Fruit fly (Drosophila melanogaster): ENCODE results near the gene SdicA.

SdicA gene

dm6 chrX:20159679-20160140 lies 42.0 kb downstream of the SdicA start, which contains the start of gene Rab35:
Gene Rab35 (minus strand): TSS chrX:20159872.
- TF ChIP-seq usp (GFP tag; optimal IDR thresholded peaks at IDR 0.05) (no peak), EcR (GFP tag; optimal IDR thresholded peaks at IDR 0.05) (no peak), psq (optimal IDR thresholded peaks at IDR 0.05) (no peak), pan (optimal IDR thresholded peaks at IDR 0.05) (no peak), CG8478 (optimal IDR thresholded peaks at IDR 0.05) (no peak), Dll (optimal IDR thresholded peaks at IDR 0.05) (no peak)

- no peak for TF ChIP-seq EcR (GFP tag; optimal IDR thresholded peaks at IDR 0.05)
- peak; percentile 90 for TF ChIP-seq CG8478 (optimal IDR thresholded peaks at IDR 0.05)
- no peak for TF ChIP-seq usp (GFP tag; optimal IDR thresholded peaks at IDR 0.05)
- TF ChIP-seq psq (optimal IDR thresholded peaks at IDR 0.05): no peak
- TF ChIP-seq Dll (optimal IDR thresholded peaks at IDR 0.05): peak; percentile 67
- no peak for TF ChIP-seq pan (optimal IDR thresholded peaks at IDR 0.05)
These were observed 42.8 kb downstream of the SdicA start for dm6 chrX:20158943-20159385.

DNA sequence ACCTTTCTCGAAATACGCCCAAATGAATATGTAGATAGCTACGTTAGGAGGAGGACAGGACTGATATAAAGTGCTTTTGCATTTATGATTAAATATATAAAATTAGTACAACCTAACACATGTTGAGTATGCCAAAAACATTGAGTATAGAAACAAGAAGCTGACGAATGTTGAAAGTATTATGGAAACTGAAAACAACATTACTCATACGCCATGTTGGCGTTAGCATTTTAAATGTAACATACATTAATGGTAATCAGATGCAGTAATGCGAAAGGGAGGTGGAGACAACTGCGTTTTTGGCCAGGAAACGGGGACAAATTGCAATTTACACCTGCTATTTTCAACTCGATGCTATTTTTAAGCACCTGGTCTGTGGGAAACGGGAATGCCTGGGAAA lies 43.2 kb downstream of the SdicA start:
- TF ChIP-seq usp (GFP tag; optimal IDR thresholded peaks at IDR 0.05) (no peak), EcR (GFP tag; optimal IDR thresholded peaks at IDR 0.05) (no peak), pan (optimal IDR thresholded peaks at IDR 0.05) (no peak), Dll (optimal IDR thresholded peaks at IDR 0.05) (no peak), CG8478 (optimal IDR thresholded peaks at IDR 0.05) (no peak), psq (optimal IDR thresholded peaks at IDR 0.05) (no peak)

- TF ChIP-seq CG8478 (optimal IDR thresholded peaks at IDR 0.05) (no peak), pan (optimal IDR thresholded peaks at IDR 0.05) (no peak), EcR (GFP tag; optimal IDR thresholded peaks at IDR 0.05) (no peak), usp (GFP tag; optimal IDR thresholded peaks at IDR 0.05) (no peak), psq (optimal IDR thresholded peaks at IDR 0.05) (no peak), Dll (optimal IDR thresholded peaks at IDR 0.05) (no peak)
These were observed 45.8 kb downstream of the SdicA start for dm6 chrX:20155947-20156346.

DNA sequence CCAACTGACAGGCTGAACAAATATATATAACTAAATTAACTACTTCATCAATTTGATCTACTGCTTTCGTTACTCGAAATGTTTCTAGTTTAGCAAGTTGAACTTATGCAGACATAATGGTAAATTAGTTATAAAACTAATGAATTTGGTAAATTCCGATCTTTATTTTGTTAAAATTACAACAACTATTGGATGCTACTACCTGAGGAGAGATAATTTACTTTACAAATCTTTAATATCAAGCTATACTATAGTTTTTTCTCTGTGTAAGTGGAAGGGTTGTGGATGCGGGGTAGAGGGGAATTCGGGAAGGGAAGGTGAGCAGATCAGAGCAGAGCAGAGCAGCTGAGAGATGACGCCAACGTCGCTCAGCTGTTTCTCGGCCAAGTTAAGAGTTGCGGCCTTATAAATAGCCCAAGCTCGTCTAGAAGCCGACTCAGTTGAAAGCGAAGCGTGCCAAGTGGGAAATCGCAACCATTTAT lies 54.0 kb downstream of the SdicA start, which contains the start of gene aspr:
TSS of gene aspr (plus strand) at position 432 of the 482 bp plus-strand sequence.
- TF ChIP-seq EcR (GFP tag; optimal IDR thresholded peaks at IDR 0.05): no peak
- no peak for TF ChIP-seq Dll (optimal IDR thresholded peaks at IDR 0.05)
- TF ChIP-seq CG8478 (optimal IDR thresholded peaks at IDR 0.05): no peak
- no peak for TF ChIP-seq psq (optimal IDR thresholded peaks at IDR 0.05)
- TF ChIP-seq usp (GFP tag; optimal IDR thresholded peaks at IDR 0.05): no peak

Data from whole organism.